Fruit fly (Drosophila melanogaster) whole organism, pupa: ENCODE measurements around the gene Ppt2.

Experiments
- CG14655 ChIP-seq: fragments of 200-800 bp; sonication (Bioruptor generic); optimal IDR thresholded peaks from 3 replicates; lab custom pipeline; 2017; ENCODE audit warnings: mild to moderate bottlenecking, missing biosample characterization, missing genetic modification reagents, missing genetic modification characterization
- CG9948 ChIP-seq: fragments of 200-800 bp; sonication (Bioruptor generic); optimal IDR thresholded peaks from 2 replicates; lab custom pipeline; 2018; ENCODE audit warnings: missing biosample characterization, mild to moderate bottlenecking, missing genetic modification characterization, moderate library complexity
- Snoo ChIP-seq: fragments of 200-800 bp; sonication (Bioruptor generic); optimal IDR thresholded peaks from 3 replicates; lab custom pipeline; 2017; ENCODE audit warnings: missing biosample characterization, mild to moderate bottlenecking, missing genetic modification characterization, inconsistent platforms
- gl ChIP-seq: fragments of 200-800 bp; sonication (Bioruptor generic); optimal IDR thresholded peaks from 2 replicates; lab custom pipeline; 2018; ENCODE audit warnings: missing biosample characterization, mild to moderate bottlenecking, missing genetic modification characterization

DNA sequence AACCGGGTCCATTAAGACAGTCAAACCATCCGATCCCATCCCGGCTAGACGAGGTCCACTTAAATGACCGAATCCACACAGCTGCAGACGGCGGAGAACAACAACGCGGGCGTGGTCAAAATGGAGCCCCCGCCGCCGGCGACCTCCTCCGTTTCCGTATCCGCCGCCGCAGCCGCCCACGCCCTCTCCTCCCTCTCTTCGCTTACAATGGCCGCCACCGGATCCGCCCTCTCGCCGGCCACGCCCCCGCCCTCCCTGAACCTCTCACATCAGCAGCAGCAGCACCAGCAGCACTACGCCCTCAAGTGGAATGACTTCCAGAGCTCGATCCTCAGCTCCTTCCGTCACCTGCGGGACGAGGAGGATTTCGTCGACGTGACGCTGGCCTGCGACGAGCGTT lies 44.6 kb upstream of the Ppt2 start:
- TF ChIP-seq CG9948 (tag; lab: Kevin White, UChicago) = no peak
- TF ChIP-seq gl (tag; lab: Kevin White, UChicago) = no peak
- no peak for TF ChIP-seq Snoo (tag; lab: Kevin White, UChicago)
- no peak for TF ChIP-seq CG14655 (GFP tag; lab: Kevin White, UChicago)
